Worm (Caenorhabditis elegans) whole organism, L1 larva: ENCODE measurements around the gene esyt-2.

ENCODE experiments used
- aly-2 ChIP-seq: fragments of 150-350 bp; optimal IDR thresholded peaks from 2 replicates; lab custom pipeline; 2014; ENCODE audit warnings: missing biosample characterization, missing genetic modification characterization
- ama-1 ChIP-seq: fragments of 150-350 bp; optimal IDR thresholded peaks from 2 replicates; lab custom pipeline; 2014
- lin-39 ChIP-seq: fragments of 150-350 bp; optimal IDR thresholded peaks from 2 replicates; lab custom pipeline; 2014; ENCODE audit warnings: missing biosample characterization, missing genetic modification reagents, missing genetic modification characterization
- nhr-28 ChIP-seq: fragments of 150-350 bp; optimal IDR thresholded peaks from 2 replicates; lab custom pipeline; 2014; ENCODE audit warnings: missing biosample characterization, missing genetic modification characterization
- swsn-7 ChIP-seq: sonication (generic microtip); optimal IDR thresholded peaks from 2 replicates; lab custom pipeline; 2016; ENCODE audit warnings: missing genetic modification characterization, missing compliant biosample characterization
- unc-86 ChIP-seq: sonication (generic microtip); optimal IDR thresholded peaks from 2 replicates; lab custom pipeline; 2016; ENCODE audit warnings: missing genetic modification characterization, missing compliant biosample characterization
- zag-1 ChIP-seq: fragments of 150-350 bp; optimal IDR thresholded peaks from 2 replicates; lab custom pipeline; 2014; ENCODE audit warnings: missing biosample characterization, missing genetic modification characterization

DNA sequence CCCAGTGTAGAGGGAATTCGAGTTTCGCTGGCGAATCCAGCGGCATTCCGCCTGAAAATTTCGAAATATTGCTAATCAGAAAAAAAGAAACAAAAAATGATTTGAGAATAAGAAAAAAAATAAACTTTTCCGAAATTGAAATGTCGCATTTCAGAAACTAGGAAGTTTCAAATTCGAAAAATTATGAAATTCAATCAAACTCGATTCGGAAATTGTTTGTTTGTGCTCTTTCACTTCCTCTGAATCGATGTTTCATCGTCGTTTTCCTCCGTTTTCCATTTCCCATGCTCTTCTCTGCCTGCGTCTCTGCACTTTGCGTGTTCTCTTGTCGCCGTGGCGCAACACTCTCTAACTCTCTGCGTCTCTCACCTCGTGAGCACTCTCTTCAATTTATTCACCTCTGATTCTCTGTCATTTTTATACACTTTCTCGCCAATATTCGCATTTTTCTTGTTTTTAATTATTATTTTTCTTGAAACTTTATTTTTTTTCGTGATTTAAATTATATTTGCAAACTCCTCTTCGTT lies 47.6 kb upstream of the esyt-2 start, which contains the start of gene C18F10.7:
- no peak for TF ChIP-seq ama-1 (lab: Kevin White, UChicago)
- no peak for TF ChIP-seq nhr-28 (tag; lab: Kevin White, UChicago)
- TF ChIP-seq swsn-7 (tag; lab: Kevin White, UChicago): peak; percentile 86
- peak; percentile 51 for TF ChIP-seq lin-39 (tag; lab: Kevin White, UChicago)
- no peak for TF ChIP-seq zag-1
- peak; percentile 65 for TF ChIP-seq unc-86 (tag; lab: Kevin White, UChicago)
- peak; percentile 24 for TF ChIP-seq aly-2 (tag; lab: Kevin White, UChicago)
